Worm (Caenorhabditis elegans) whole organism, midembryonic: ENCODE results near the gene F25E5.1.

Source experiments
- T22C8.4 ChIP-seq: fragments of 200-800 bp; sonication (Bioruptor generic); IDR thresholded peaks from 2 replicates; pipeline ENCODE4 v1.3.6; 2022; ENCODE audit warnings: missing genetic modification characterization, missing compliant biosample characterization
- cog-1 ChIP-seq: sonication (generic microtip); optimal IDR thresholded peaks from 2 replicates; lab custom pipeline; 2016; ENCODE audit warnings: missing genetic modification characterization, missing compliant biosample characterization
- flt-1 ChIP-seq: fragments of 200-800 bp; sonication (Bioruptor generic); IDR thresholded peaks from 2 replicates; pipeline ENCODE4 v1.3.6; 2022; ENCODE audit warnings: missing genetic modification characterization, missing compliant biosample characterization
- klf-2 ChIP-seq: fragments of 200-800 bp; sonication (Bioruptor generic); conservative IDR thresholded peaks from 2 replicates; pipeline ENCODE4 v1.3.6; 2022; ENCODE audit warnings: missing genetic modification reagents, missing genetic modification characterization, missing compliant biosample characterization
- med-1 ChIP-seq: sonication (generic microtip); optimal IDR thresholded peaks from 2 replicates; lab custom pipeline; 2017; ENCODE audit warnings: missing genetic modification characterization, mild to moderate bottlenecking, missing compliant biosample characterization, antibody characterized with exemption, missing genetic modification reagents; ENCODE audit not compliant: insufficient read depth
- ref-1 ChIP-seq: fragments of 200-800 bp; sonication (Bioruptor generic); conservative IDR thresholded peaks from 2 replicates; pipeline ENCODE4 v1.3.6; 2022; ENCODE audit warnings: missing genetic modification reagents, missing genetic modification characterization, missing compliant biosample characterization
- tab-1 ChIP-seq: fragments of 200-800 bp; sonication (Bioruptor generic); IDR thresholded peaks from 2 replicates; pipeline ENCODE4 v1.3.6; 2022; ENCODE audit warnings: missing genetic modification characterization, missing compliant biosample characterization
- ztf-23 ChIP-seq: fragments of 200-800 bp; sonication (Bioruptor generic); IDR thresholded peaks from 2 replicates; pipeline ENCODE4 v1.3.6; 2022; ENCODE audit warnings: missing genetic modification reagents, missing genetic modification characterization, missing compliant biosample characterization
- ztf-29 ChIP-seq: fragments of 200-800 bp; sonication (Bioruptor generic); IDR thresholded peaks from 2 replicates; pipeline ENCODE4 v1.3.6; 2022; ENCODE audit warnings: missing genetic modification reagents, missing genetic modification characterization, missing compliant biosample characterization

ce11 chrV:7490340-7490739 is 24.7 kb downstream of the F25E5.1 start, which contains the start of gene srbc-9:
- no peak for TF ChIP-seq flt-1 (GFP tag; lab: Robert Waterston, UW)
- no peak for TF ChIP-seq ztf-29 (GFP tag; lab: Robert Waterston, UW)
- TF ChIP-seq cog-1: no peak
- TF ChIP-seq med-1: no peak
- TF ChIP-seq T22C8.4 (GFP tag; lab: Robert Waterston, UW): no peak
- no peak for TF ChIP-seq klf-2 (GFP tag; lab: Robert Waterston, UW)
- TF ChIP-seq ref-1 (GFP tag; lab: Robert Waterston, UW): no peak
- TF ChIP-seq tab-1 (GFP tag; lab: Robert Waterston, UW): no peak
- TF ChIP-seq ztf-23 (GFP tag; lab: Robert Waterston, UW): no peak
